Fruit fly (Drosophila melanogaster) whole organism, embryonic: ENCODE results near the gene CG13022.
A peak's percentile ranks its signal among the peaks of the same experiment; 100 is the strongest.

Experiments used
- Atf6 ChIP-seq: fragments of 200-800 bp; sonication (Bioruptor generic); IDR thresholded peaks from 2 replicates; pipeline ENCODE4 v1.3.6; 2022; ENCODE audit warnings: missing biosample characterization, missing genetic modification characterization
- CG10274 ChIP-seq: fragments of 200-800 bp; sonication (Bioruptor generic); optimal IDR thresholded peaks from 3 replicates; lab custom pipeline; 2017; ENCODE audit warnings: missing biosample characterization, mild to moderate bottlenecking, missing genetic modification characterization
- CG10462 ChIP-seq: fragments of 200-800 bp; sonication (Bioruptor generic); optimal IDR thresholded peaks from 2 replicates; lab custom pipeline; 2016; ENCODE audit warnings: missing biosample characterization, missing genetic modification characterization
- CG11456 ChIP-seq: fragments of 200-800 bp; sonication (Bioruptor generic); IDR thresholded peaks from 3 replicates; pipeline ENCODE4 v1.3.6; 2022; ENCODE audit warnings: missing biosample characterization, missing genetic modification characterization
- CG13287 ChIP-seq: fragments of 200-800 bp; sonication (Bioruptor generic); IDR thresholded peaks from 2 replicates; pipeline ENCODE4 v1.3.6; 2022; ENCODE audit warnings: missing biosample characterization, missing genetic modification characterization; ENCODE audit not compliant: partially characterized antibody
- CG14050 ChIP-seq: fragments of 200-800 bp; sonication (Bioruptor generic); IDR thresholded peaks from 3 replicates; pipeline ENCODE4 v1.3.6; 2022; ENCODE audit warnings: missing biosample characterization, missing genetic modification characterization
- CG1647 ChIP-seq: fragments of 200-800 bp; sonication (Bioruptor generic); optimal IDR thresholded peaks from 3 replicates; lab custom pipeline; 2016; ENCODE audit warnings: missing biosample characterization, missing genetic modification characterization
- CG16813 ChIP-seq: fragments of 200-800 bp; sonication (Bioruptor generic); IDR thresholded peaks from 3 replicates; pipeline ENCODE4 v1.3.6; 2022; ENCODE audit warnings: missing biosample characterization, missing genetic modification characterization; ENCODE audit not compliant: partially characterized antibody
- CG17359 ChIP-seq: fragments of 200-800 bp; sonication (Bioruptor generic); optimal IDR thresholded peaks from 3 replicates; lab custom pipeline; 2018; ENCODE audit warnings: missing biosample characterization, mild to moderate bottlenecking, missing genetic modification characterization, moderate library complexity
- CG2678 ChIP-seq: fragments of 200-800 bp; sonication (Bioruptor generic); optimal IDR thresholded peaks from 3 replicates; lab custom pipeline; 2019; ENCODE audit warnings: missing biosample characterization, mild to moderate bottlenecking, missing genetic modification characterization, moderate library complexity
- CG3407 ChIP-seq: fragments of 200-800 bp; sonication (Bioruptor generic); optimal IDR thresholded peaks from 2 replicates; lab custom pipeline; 2018; ENCODE audit warnings: missing biosample characterization, mild to moderate bottlenecking, missing genetic modification characterization
- CG3726 ChIP-seq: fragments of 200-800 bp; sonication (Bioruptor generic); IDR thresholded peaks from 3 replicates; pipeline ENCODE4, ENCODE4 v1.3.6; 2022; ENCODE audit warnings: missing biosample characterization, missing genetic modification characterization
- CG3838 ChIP-seq: fragments of 200-800 bp; sonication (Bioruptor generic); optimal IDR thresholded peaks from 3 replicates; lab custom pipeline; 2016; ENCODE audit warnings: missing biosample characterization, missing genetic modification characterization
- CG42726 ChIP-seq: fragments of 200-800 bp; sonication (Bioruptor generic); IDR thresholded peaks from 2 replicates; pipeline ENCODE4 v1.3.6; 2022; ENCODE audit warnings: missing biosample characterization, missing genetic modification characterization; ENCODE audit not compliant: partially characterized antibody
- CG4360 ChIP-seq: fragments of 200-800 bp; sonication (Bioruptor generic); IDR thresholded peaks from 2 replicates; pipeline ENCODE4 v1.3.6; 2022; ENCODE audit warnings: missing biosample characterization, missing genetic modification characterization
- CG4617 ChIP-seq: fragments of 200-800 bp; sonication (Bioruptor generic); optimal IDR thresholded peaks from 3 replicates; lab custom pipeline; 2016; ENCODE audit warnings: missing biosample characterization, missing genetic modification characterization, borderline replicate concordance
- CG4854 ChIP-seq: fragments of 200-800 bp; sonication (Bioruptor generic); optimal IDR thresholded peaks from 2 replicates; lab custom pipeline; 2016; ENCODE audit warnings: missing biosample characterization, missing genetic modification characterization, inconsistent platforms
- CG6254 ChIP-seq: fragments of 200-800 bp; sonication (Bioruptor generic); optimal IDR thresholded peaks from 3 replicates; lab custom pipeline; 2017; ENCODE audit warnings: mild to moderate bottlenecking, missing biosample characterization, missing genetic modification reagents, missing genetic modification characterization
- CG6654 ChIP-seq: fragments of 200-800 bp; sonication (Bioruptor generic); optimal IDR thresholded peaks from 2 replicates; lab custom pipeline; 2017; ENCODE audit warnings: missing biosample characterization, mild to moderate bottlenecking, missing genetic modification characterization
- CG7357 ChIP-seq: fragments of 200-800 bp; sonication (Bioruptor generic); IDR thresholded peaks from 3 replicates; pipeline ENCODE4 v1.3.6; 2022; ENCODE audit warnings: missing biosample characterization, missing genetic modification characterization
- CG7786 ChIP-seq: fragments of 200-800 bp; sonication (Bioruptor generic); optimal IDR thresholded peaks from 2 replicates; lab custom pipeline; 2016; ENCODE audit warnings: missing biosample characterization, missing genetic modification characterization
- Drgx ChIP-seq: fragments of 200-800 bp; sonication (Bioruptor generic); IDR thresholded peaks from 2 replicates; pipeline ENCODE4 v1.3.6; 2022; ENCODE audit warnings: missing biosample characterization, missing genetic modification characterization
- Gug ChIP-seq: fragments of 200-800 bp; sonication (Bioruptor generic); IDR thresholded peaks from 4 replicates; pipeline ENCODE4 v1.3.6; 2022; ENCODE audit warnings: missing biosample characterization, missing genetic modification characterization
- HLH4C ChIP-seq: fragments of 200-800 bp; sonication (Bioruptor generic); IDR thresholded peaks from 3 replicates; pipeline ENCODE4 v1.3.6; 2022; ENCODE audit warnings: missing biosample characterization, missing genetic modification characterization; ENCODE audit not compliant: partially characterized antibody
- Hmx ChIP-seq: fragments of 200-800 bp; sonication (Bioruptor generic); optimal IDR thresholded peaks from 2 replicates; lab custom pipeline; 2016; ENCODE audit warnings: missing biosample characterization, missing genetic modification characterization
- MTF-1 ChIP-seq: fragments of 200-800 bp; sonication (Bioruptor generic); optimal IDR thresholded peaks from 2 replicates; lab custom pipeline; 2018; ENCODE audit warnings: missing biosample characterization, mild to moderate bottlenecking, missing genetic modification characterization, borderline replicate concordance
- Poxn ChIP-seq: fragments of 200-800 bp; sonication (Bioruptor generic); IDR thresholded peaks from 2 replicates; pipeline ENCODE4 v1.3.6; 2022; ENCODE audit warnings: missing biosample characterization, missing genetic modification characterization
- Rx ChIP-seq: fragments of 200-800 bp; sonication (Bioruptor generic); IDR thresholded peaks from 2 replicates; pipeline ENCODE4 v1.3.6; 2022; ENCODE audit warnings: missing biosample characterization, missing genetic modification characterization
- bsh ChIP-seq, 2 experiments: fragments of 200-800 bp; sonication (Bioruptor generic); optimal IDR thresholded peaks; 2 replicates each; lab custom pipeline; 2017 to 2018; ENCODE audit warnings: mild to moderate bottlenecking in 2 of 2, missing biosample characterization in 2 of 2, missing genetic modification characterization in 2 of 2, moderate library complexity in 1 of 2
- cg ChIP-seq: fragments of 200-800 bp; sonication (Bioruptor generic); optimal IDR thresholded peaks from 3 replicates; lab custom pipeline; 2019; ENCODE audit warnings: missing biosample characterization, mild to moderate bottlenecking, missing genetic modification characterization, moderate library complexity
- corto ChIP-seq: fragments of 200-800 bp; sonication (Bioruptor generic); optimal IDR thresholded peaks from 2 replicates; lab custom pipeline; 2016; ENCODE audit warnings: missing biosample characterization, mild to moderate bottlenecking, missing genetic modification characterization, moderate library complexity
- crp ChIP-seq, 2 experiments: fragments of 200-800 bp; sonication (Bioruptor generic); optimal IDR thresholded peaks; 2 replicates in 1 of 2; 3 replicates in 1 of 2; lab custom pipeline; 2017; ENCODE audit warnings: missing biosample characterization in 2 of 2, missing genetic modification characterization in 2 of 2, mild to moderate bottlenecking in 1 of 2, moderate library complexity in 1 of 2
- dati ChIP-seq: fragments of 200-800 bp; sonication (Bioruptor generic); IDR thresholded peaks from 2 replicates; pipeline ENCODE4 v1.3.6; 2022; ENCODE audit warnings: missing biosample characterization, missing genetic modification characterization
- dimm ChIP-seq: fragments of 200-800 bp; sonication (Bioruptor generic); IDR thresholded peaks from 2 replicates; pipeline ENCODE4 v1.3.6; 2022; ENCODE audit warnings: missing biosample characterization, missing genetic modification characterization
- ewg ChIP-seq: fragments of 200-800 bp; sonication (Bioruptor generic); optimal IDR thresholded peaks from 3 replicates; lab custom pipeline; 2017; ENCODE audit warnings: mild to moderate bottlenecking, missing biosample characterization, missing genetic modification reagents, missing genetic modification characterization
- fru ChIP-seq: fragments of >200 bp; optimal IDR thresholded peaks from 2 replicates; lab custom pipeline; 2017
- grn ChIP-seq: fragments of 200-800 bp; sonication (Bioruptor generic); optimal IDR thresholded peaks from 3 replicates; lab custom pipeline; 2017; ENCODE audit warnings: missing biosample characterization, missing genetic modification characterization
- gsb-n ChIP-seq: fragments of 200-800 bp; sonication (Bioruptor generic); optimal IDR thresholded peaks from 3 replicates; lab custom pipeline; 2018; ENCODE audit warnings: missing biosample characterization, mild to moderate bottlenecking, missing genetic modification characterization
- hb ChIP-seq: fragments of 200-800 bp; sonication (Bioruptor generic); IDR thresholded peaks from 3 replicates; pipeline ENCODE4 v1.3.6; 2022; ENCODE audit warnings: missing biosample characterization, missing genetic modification characterization; ENCODE audit not compliant: partially characterized antibody
- ind ChIP-seq: fragments of 200-800 bp; sonication (Bioruptor generic); optimal IDR thresholded peaks from 3 replicates; lab custom pipeline; 2016; ENCODE audit warnings: missing biosample characterization, missing genetic modification characterization
- mam ChIP-seq: fragments of 200-800 bp; sonication (Bioruptor generic); optimal IDR thresholded peaks from 3 replicates; lab custom pipeline; 2016; ENCODE audit warnings: missing biosample characterization, missing genetic modification characterization
- nom ChIP-seq: fragments of 200-800 bp; sonication (Bioruptor generic); optimal IDR thresholded peaks from 2 replicates; lab custom pipeline; 2017; ENCODE audit warnings: missing biosample characterization, missing genetic modification characterization, mild to moderate bottlenecking, moderate library complexity, missing genetic modification reagents
- pho ChIP-seq: fragments of 200-800 bp; sonication (Bioruptor generic); optimal IDR thresholded peaks from 2 replicates; lab custom pipeline; 2016; ENCODE audit warnings: missing biosample characterization, missing genetic modification characterization
- phol ChIP-seq: fragments of 200-800 bp; sonication (Bioruptor generic); optimal IDR thresholded peaks from 3 replicates; lab custom pipeline; 2018; ENCODE audit warnings: missing biosample characterization, mild to moderate bottlenecking, missing genetic modification characterization, moderate library complexity
- toy ChIP-seq: fragments of 200-800 bp; sonication (Bioruptor generic); IDR thresholded peaks from 2 replicates; pipeline ENCODE4 v1.3.6; 2022; ENCODE audit warnings: missing biosample characterization, missing genetic modification characterization
- usp ChIP-seq: fragments of >200 bp; optimal IDR thresholded peaks from 2 replicates; lab custom pipeline; 2017; ENCODE audit warnings: missing biosample characterization, missing genetic modification characterization
- wek ChIP-seq: fragments of 200-800 bp; sonication (Bioruptor generic); optimal IDR thresholded peaks from 3 replicates; lab custom pipeline; 2018; ENCODE audit warnings: missing biosample characterization, mild to moderate bottlenecking, missing genetic modification characterization, moderate library complexity
- z ChIP-seq: fragments of 200-800 bp; sonication (Bioruptor generic); IDR thresholded peaks from 3 replicates; pipeline ENCODE4 v1.3.6; 2022; ENCODE audit warnings: missing biosample characterization, missing genetic modification characterization

Gene CG13022

DNA sequence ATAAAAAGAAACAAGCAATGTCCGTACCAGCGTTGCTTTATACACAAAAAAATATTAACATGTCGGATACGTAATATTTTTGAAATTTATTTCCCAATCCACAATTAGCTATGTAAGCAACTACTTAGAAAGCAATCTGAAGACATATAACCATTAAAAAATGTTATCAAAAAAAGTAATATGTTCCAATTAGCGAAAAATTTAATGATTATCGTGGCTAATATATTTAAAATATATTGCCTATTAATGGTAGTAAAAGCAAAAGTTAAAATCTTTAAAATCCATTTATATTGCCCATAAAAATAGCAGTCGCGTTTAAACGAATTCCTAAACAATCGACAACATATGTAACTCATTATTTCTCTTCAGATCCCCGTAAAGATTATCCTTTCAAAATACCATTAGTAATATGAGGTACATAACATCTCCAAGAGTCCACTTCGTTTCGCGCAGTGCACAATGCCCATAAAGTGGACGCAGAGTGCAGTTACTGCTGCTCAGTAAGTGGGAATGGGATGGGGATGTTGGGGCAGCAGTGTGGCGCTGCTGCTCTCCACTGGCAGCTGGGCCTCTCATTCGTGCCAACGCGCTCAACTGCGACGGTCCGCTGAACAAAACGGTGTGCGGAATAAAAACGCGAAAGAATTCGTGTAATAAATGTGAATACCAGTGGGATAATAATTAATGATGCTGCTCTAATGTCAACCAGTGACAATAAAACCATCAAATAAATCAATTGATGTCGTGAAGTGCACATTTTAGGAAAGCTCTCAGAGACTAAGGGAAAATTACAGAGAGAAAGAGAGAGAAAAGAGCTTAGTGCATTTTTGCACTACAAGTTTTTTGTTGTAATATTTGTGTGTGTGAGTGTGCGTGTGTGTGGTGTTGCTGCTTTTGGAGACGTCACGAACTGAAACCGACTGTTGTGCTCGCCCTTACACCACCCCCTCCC, 47.6 kb upstream of the CG13022 start (continued):
- TF ChIP-seq CG6254: peak; percentile 53
- no peak for TF ChIP-seq CG42726 (GFP tag; lab: Robert Waterston, UW)
- no peak for TF ChIP-seq Hmx (GFP tag; lab: Kevin White, UChicago)
- TF ChIP-seq hb: no peak
- TF ChIP-seq CG7357 (GFP tag; lab: Robert Waterston, UW): peak; percentile 40; the same call in 1 of the 3 replicates
- TF ChIP-seq CG3838: no peak
- TF ChIP-seq CG4360: no peak
- no peak for TF ChIP-seq toy (GFP tag; lab: Robert Waterston, UW)
- peak; percentile 11 for TF ChIP-seq CG7786 (GFP tag; lab: Kevin White, UChicago)
- TF ChIP-seq CG11456 (GFP tag; lab: Robert Waterston, UW): peak; percentile 80
- TF ChIP-seq CG6654 (GFP tag; lab: Kevin White, UChicago): peak; percentile 32
- peak; percentile 61; the same call in 2 of the 4 replicates for TF ChIP-seq Gug (GFP tag; lab: Robert Waterston, UW)
- no peak for TF ChIP-seq Poxn (GFP tag; lab: Robert Waterston, UW)
- peak; percentile 14 for TF ChIP-seq CG1647 (GFP tag; lab: Kevin White, UChicago)
- peak; percentile 43; the same call in 1 of the 3 replicates for TF ChIP-seq z
- TF ChIP-seq CG4617 (GFP tag; lab: Kevin White, UChicago): no peak
- no peak for TF ChIP-seq usp (GFP tag; lab: Kevin White, UChicago)
- TF ChIP-seq phol (tag; lab: Kevin White, UChicago): peak; percentile 66
- TF ChIP-seq corto (GFP tag; lab: Kevin White, UChicago): no peak
- no peak for TF ChIP-seq gsb-n (tag; lab: Kevin White, UChicago)
- peak; percentile 52; the same call in 1 of the 2 replicates for TF ChIP-seq dati (GFP tag; lab: Robert Waterston, UW)
- no peak for TF ChIP-seq pho (GFP tag; lab: Kevin White, UChicago)
- no peak for TF ChIP-seq wek (GFP tag; lab: Kevin White, UChicago)
- TF ChIP-seq CG13287: peak; percentile 19; the same call in 1 of the 2 replicates
- no peak for TF ChIP-seq grn (GFP tag; lab: Kevin White, UChicago)
- no peak for TF ChIP-seq CG14050 (GFP tag; lab: Robert Waterston, UW)
- peak; percentile 11 for TF ChIP-seq CG3407 (GFP tag; lab: Kevin White, UChicago)
- TF ChIP-seq CG3726 (GFP tag; lab: Robert Waterston, UW): peak; percentile 28; the same call in 1 of the 3 replicates
- peak; percentile 23 for TF ChIP-seq mam (GFP tag; lab: Kevin White, UChicago)
- peak; percentile 60 for TF ChIP-seq nom (GFP tag; lab: Kevin White, UChicago)
- TF ChIP-seq ewg: peak; percentile 39
- TF ChIP-seq HLH4C: no peak
- TF ChIP-seq Atf6: peak; percentile 42; the same call in 1 of the 2 replicates
- TF ChIP-seq dimm (GFP tag; lab: Robert Waterston, UW): no peak
- no peak for TF ChIP-seq CG4854 (GFP tag; lab: Kevin White, UChicago)
- peak; percentile 52 for TF ChIP-seq cg (GFP tag; lab: Kevin White, UChicago)
- peak; percentile 29 for TF ChIP-seq ind (GFP tag; lab: Kevin White, UChicago)
- peak; percentile 73 for TF ChIP-seq CG2678 (tag; lab: Kevin White, UChicago)
- no peak for TF ChIP-seq Rx (GFP tag; lab: Robert Waterston, UW)
- TF ChIP-seq CG10462 (GFP tag; lab: Kevin White, UChicago): peak; percentile 18
- TF ChIP-seq Drgx (GFP tag; lab: Robert Waterston, UW): peak; percentile 80
- peak; percentile 51 for TF ChIP-seq CG17359 (tag; lab: Kevin White, UChicago)
- TF ChIP-seq fru: no peak
- TF ChIP-seq MTF-1 (GFP tag; lab: Kevin White, UChicago): peak; percentile 0
- peak in 1 of 2 experiments; percentile 25 for TF ChIP-seq crp (GFP tag; optimal IDR thresholded peaks at IDR 0.05; lab: Kevin White, UChicago)
- no peak for TF ChIP-seq CG16813 (GFP tag; lab: Robert Waterston, UW)
- no peak for TF ChIP-seq CG10274 (GFP tag; lab: Kevin White, UChicago)
- TF ChIP-seq bsh (GFP tag; optimal IDR thresholded peaks at IDR 0.05; lab: Kevin White, UChicago): peak; percentile 37 to 63
